Worm (Caenorhabditis elegans) whole organism, midembryonic: ENCODE data around the gene T10F2.2.

Source experiments
- T22C8.4 ChIP-seq: fragments of 200-800 bp; sonication (Bioruptor generic); IDR thresholded peaks from 2 replicates; pipeline ENCODE4 v1.3.6; 2022; ENCODE audit warnings: missing genetic modification characterization, missing compliant biosample characterization
- klf-2 ChIP-seq: fragments of 200-800 bp; sonication (Bioruptor generic); conservative IDR thresholded peaks from 2 replicates; pipeline ENCODE4 v1.3.6; 2022; ENCODE audit warnings: missing genetic modification reagents, missing genetic modification characterization, missing compliant biosample characterization
- med-1 ChIP-seq: sonication (generic microtip); optimal IDR thresholded peaks from 2 replicates; lab custom pipeline; 2017; ENCODE audit warnings: missing genetic modification characterization, mild to moderate bottlenecking, missing compliant biosample characterization, antibody characterized with exemption, missing genetic modification reagents; ENCODE audit not compliant: insufficient read depth

ce11 chrIII:5181217-5181616 is 16.1 kb upstream of the T10F2.2 start:
- TF ChIP-seq T22C8.4 (no peak), klf-2 (GFP tag; lab: Robert Waterston, UW) (no peak), med-1 (no peak)
